Fruit fly (Drosophila melanogaster) whole organism, embryonic: Measurements from ENCODE around the gene Ppt2.

Experiments used
- Asciz ChIP-seq: fragments of 200-800 bp; sonication (Bioruptor generic); optimal IDR thresholded peaks from 2 replicates; lab custom pipeline; 2017; ENCODE audit warnings: missing biosample characterization, mild to moderate bottlenecking, missing genetic modification characterization, missing genetic modification reagents
- BEAF-32 ChIP-seq: fragments of 200-800 bp; sonication (Bioruptor generic); optimal IDR thresholded peaks from 3 replicates; lab custom pipeline; 2017; ENCODE audit warnings: missing biosample characterization, missing genetic modification characterization, mild to moderate bottlenecking, moderate library complexity, missing genetic modification reagents
- CG11695 ChIP-seq: fragments of 200-800 bp; sonication (Bioruptor generic); IDR thresholded peaks from 3 replicates; pipeline ENCODE4 v1.3.6; 2022; ENCODE audit warnings: missing biosample characterization, missing genetic modification characterization
- CG12744 ChIP-seq: fragments of 200-800 bp; sonication (Bioruptor generic); optimal IDR thresholded peaks from 2 replicates; lab custom pipeline; 2016; ENCODE audit warnings: missing biosample characterization, missing genetic modification characterization
- CG13775 ChIP-seq: fragments of 200-800 bp; sonication (Bioruptor generic); optimal IDR thresholded peaks from 3 replicates; lab custom pipeline; 2017; ENCODE audit warnings: missing biosample characterization, mild to moderate bottlenecking, missing genetic modification characterization
- CG2678 ChIP-seq: fragments of 200-800 bp; sonication (Bioruptor generic); optimal IDR thresholded peaks from 3 replicates; lab custom pipeline; 2019; ENCODE audit warnings: missing biosample characterization, mild to moderate bottlenecking, missing genetic modification characterization, moderate library complexity
- CG3163 ChIP-seq: fragments of 200-800 bp; sonication (Bioruptor generic); optimal IDR thresholded peaks from 3 replicates; lab custom pipeline; 2016; ENCODE audit warnings: missing biosample characterization, missing genetic modification characterization
- CG34224 ChIP-seq: fragments of 200-800 bp; sonication (Bioruptor generic); IDR thresholded peaks from 3 replicates; pipeline ENCODE4 v1.3.6; 2022; ENCODE audit warnings: missing biosample characterization, missing genetic modification characterization; ENCODE audit not compliant: partially characterized antibody
- CG3838 ChIP-seq: fragments of 200-800 bp; sonication (Bioruptor generic); optimal IDR thresholded peaks from 3 replicates; lab custom pipeline; 2016; ENCODE audit warnings: missing biosample characterization, missing genetic modification characterization
- CG3847 ChIP-seq: fragments of 200-800 bp; sonication (Bioruptor generic); IDR thresholded peaks from 2 replicates; pipeline ENCODE4 v1.3.6; 2022; ENCODE audit warnings: missing biosample characterization, missing genetic modification characterization
- CG4328 ChIP-seq: fragments of 200-800 bp; sonication (Bioruptor generic); optimal IDR thresholded peaks from 3 replicates; lab custom pipeline; 2017; ENCODE audit warnings: missing biosample characterization, missing genetic modification reagents, missing genetic modification characterization
- CG4360 ChIP-seq: fragments of 200-800 bp; sonication (Bioruptor generic); IDR thresholded peaks from 2 replicates; pipeline ENCODE4 v1.3.6; 2022; ENCODE audit warnings: missing biosample characterization, missing genetic modification characterization
- CG43689 ChIP-seq: fragments of 200-800 bp; sonication (Bioruptor generic); IDR thresholded peaks from 2 replicates; pipeline ENCODE4 v1.3.6; 2022; ENCODE audit warnings: missing biosample characterization, missing genetic modification characterization
- CG7271 ChIP-seq: fragments of 200-800 bp; sonication (Bioruptor generic); optimal IDR thresholded peaks from 2 replicates; lab custom pipeline; 2018; ENCODE audit warnings: missing biosample characterization, mild to moderate bottlenecking, missing genetic modification characterization, moderate library complexity
- CG7357 ChIP-seq: fragments of 200-800 bp; sonication (Bioruptor generic); IDR thresholded peaks from 3 replicates; pipeline ENCODE4 v1.3.6; 2022; ENCODE audit warnings: missing biosample characterization, missing genetic modification characterization
- CG7786 ChIP-seq: fragments of 200-800 bp; sonication (Bioruptor generic); optimal IDR thresholded peaks from 2 replicates; lab custom pipeline; 2016; ENCODE audit warnings: missing biosample characterization, missing genetic modification characterization
- CG8290 ChIP-seq, 3 experiments: fragments of 200-800 bp; sonication (Bioruptor generic); optimal IDR thresholded peaks; 2 replicates each; lab custom pipeline; 2016 to 2019; ENCODE audit warnings: missing biosample characterization in 3 of 3, missing genetic modification characterization in 3 of 3, mild to moderate bottlenecking in 2 of 3, moderate library complexity in 1 of 3
- CG8944 ChIP-seq: fragments of 200-800 bp; sonication (Bioruptor generic); optimal IDR thresholded peaks from 3 replicates; lab custom pipeline; 2016; ENCODE audit warnings: missing biosample characterization, missing genetic modification characterization
- Doc3 ChIP-seq: fragments of 200-800 bp; sonication (Bioruptor generic); IDR thresholded peaks from 3 replicates; pipeline ENCODE4 v1.3.6; 2022; ENCODE audit warnings: missing biosample characterization, missing genetic modification characterization; ENCODE audit not compliant: partially characterized antibody
- ERR ChIP-seq: fragments of 200-800 bp; sonication (Bioruptor generic); optimal IDR thresholded peaks from 2 replicates; lab custom pipeline; 2016; ENCODE audit warnings: missing biosample characterization, missing genetic modification characterization
- HLH4C ChIP-seq: fragments of 200-800 bp; sonication (Bioruptor generic); IDR thresholded peaks from 3 replicates; pipeline ENCODE4 v1.3.6; 2022; ENCODE audit warnings: missing biosample characterization, missing genetic modification characterization; ENCODE audit not compliant: partially characterized antibody
- Hand ChIP-seq: fragments of 200-800 bp; sonication (Bioruptor generic); optimal IDR thresholded peaks from 2 replicates; lab custom pipeline; 2017; ENCODE audit warnings: mild to moderate bottlenecking, missing biosample characterization, missing genetic modification reagents, missing genetic modification characterization
- Hey ChIP-seq: fragments of 200-800 bp; sonication (Bioruptor generic); optimal IDR thresholded peaks from 3 replicates; lab custom pipeline; 2018; ENCODE audit warnings: missing biosample characterization, mild to moderate bottlenecking, missing genetic modification characterization
- Hr39 ChIP-seq: fragments of >200 bp; optimal IDR thresholded peaks from 2 replicates; lab custom pipeline; 2017
- Kr ChIP-seq: fragments of 200-800 bp; sonication (Bioruptor generic); optimal IDR thresholded peaks from 2 replicates; lab custom pipeline; 2017; ENCODE audit warnings: missing biosample characterization, mild to moderate bottlenecking, missing genetic modification characterization
- MTF-1 ChIP-seq: fragments of 200-800 bp; sonication (Bioruptor generic); optimal IDR thresholded peaks from 2 replicates; lab custom pipeline; 2018; ENCODE audit warnings: missing biosample characterization, mild to moderate bottlenecking, missing genetic modification characterization, borderline replicate concordance
- Max ChIP-seq: fragments of 200-800 bp; sonication (Bioruptor generic); optimal IDR thresholded peaks from 2 replicates; lab custom pipeline; 2016; ENCODE audit warnings: missing biosample characterization, mild to moderate bottlenecking, missing genetic modification characterization
- Ptx1 ChIP-seq: fragments of 200-800 bp; sonication (Bioruptor generic); IDR thresholded peaks from 2 replicates; pipeline ENCODE4 v1.3.6; 2022; ENCODE audit warnings: missing biosample characterization, missing genetic modification characterization
- Spps ChIP-seq: fragments of 200-800 bp; sonication (Bioruptor generic); optimal IDR thresholded peaks from 2 replicates; lab custom pipeline; 2018; ENCODE audit warnings: missing biosample characterization, mild to moderate bottlenecking, missing genetic modification characterization
- ase ChIP-seq: fragments of 200-800 bp; sonication (Bioruptor generic); IDR thresholded peaks from 3 replicates; pipeline ENCODE4 v1.3.6; 2022; ENCODE audit warnings: missing biosample characterization, missing genetic modification characterization
- bcd ChIP-seq: fragments of 200-800 bp; sonication (Bioruptor generic); optimal IDR thresholded peaks from 2 replicates; lab custom pipeline; 2017; ENCODE audit warnings: missing biosample characterization, mild to moderate bottlenecking, missing genetic modification characterization
- dm ChIP-seq: fragments of 200-800 bp; sonication (Bioruptor generic); optimal IDR thresholded peaks from 3 replicates; lab custom pipeline; 2016; ENCODE audit warnings: missing biosample characterization, missing genetic modification characterization
- fd102C ChIP-seq: fragments of 200-800 bp; sonication (Bioruptor generic); optimal IDR thresholded peaks from 2 replicates; lab custom pipeline; 2018; ENCODE audit warnings: missing biosample characterization, mild to moderate bottlenecking, missing genetic modification characterization, moderate library complexity
- ftz-f1 ChIP-seq: fragments of 200-800 bp; sonication (Bioruptor generic); optimal IDR thresholded peaks from 2 replicates; lab custom pipeline; 2016; ENCODE audit warnings: missing biosample characterization, missing genetic modification characterization
- grn ChIP-seq: fragments of 200-800 bp; sonication (Bioruptor generic); optimal IDR thresholded peaks from 3 replicates; lab custom pipeline; 2017; ENCODE audit warnings: missing biosample characterization, missing genetic modification characterization
- gsb ChIP-seq: fragments of 200-800 bp; sonication (Bioruptor generic); IDR thresholded peaks from 2 replicates; pipeline ENCODE4 v1.3.6; 2022; ENCODE audit warnings: missing biosample characterization, missing genetic modification characterization
- hb ChIP-seq: fragments of 200-800 bp; sonication (Bioruptor generic); IDR thresholded peaks from 3 replicates; pipeline ENCODE4 v1.3.6; 2022; ENCODE audit warnings: missing biosample characterization, missing genetic modification characterization; ENCODE audit not compliant: partially characterized antibody
- inv ChIP-seq: fragments of 200-800 bp; sonication (Bioruptor generic); IDR thresholded peaks from 2 replicates; pipeline ENCODE4 v1.3.6; 2022; ENCODE audit warnings: missing biosample characterization, missing genetic modification characterization; ENCODE audit not compliant: partially characterized antibody
- luna ChIP-seq: fragments of 200-800 bp; sonication (Bioruptor generic); optimal IDR thresholded peaks from 2 replicates; lab custom pipeline; 2016; ENCODE audit warnings: missing biosample characterization, missing genetic modification characterization
- mirr ChIP-seq: fragments of 200-800 bp; sonication (Bioruptor generic); optimal IDR thresholded peaks from 3 replicates; lab custom pipeline; 2018; ENCODE audit warnings: missing biosample characterization, mild to moderate bottlenecking, missing genetic modification characterization
- nerfin-2 ChIP-seq: fragments of 200-800 bp; sonication (Bioruptor generic); IDR thresholded peaks from 2 replicates; pipeline ENCODE4 v1.3.6; 2022; ENCODE audit warnings: missing biosample characterization, missing genetic modification characterization; ENCODE audit not compliant: partially characterized antibody
- p53 ChIP-seq: fragments of 200-800 bp; sonication (Bioruptor generic); optimal IDR thresholded peaks from 2 replicates; lab custom pipeline; 2016; ENCODE audit warnings: missing biosample characterization, missing genetic modification characterization
- pb ChIP-seq: fragments of 200-800 bp; sonication (Bioruptor generic); optimal IDR thresholded peaks from 3 replicates; lab custom pipeline; 2016; ENCODE audit warnings: missing biosample characterization, missing genetic modification characterization
- pfk ChIP-seq: fragments of 200-800 bp; sonication (Bioruptor generic); optimal IDR thresholded peaks from 2 replicates; lab custom pipeline; 2018; ENCODE audit warnings: missing biosample characterization, mild to moderate bottlenecking, missing genetic modification characterization, moderate library complexity
- run ChIP-seq: fragments of 200-800 bp; sonication (Bioruptor generic); optimal IDR thresholded peaks from 3 replicates; lab custom pipeline; 2018; ENCODE audit warnings: missing biosample characterization, mild to moderate bottlenecking, missing genetic modification characterization
- trem ChIP-seq: fragments of 200-800 bp; optimal IDR thresholded peaks from 3 replicates; lab custom pipeline; 2019; ENCODE audit warnings: missing biosample characterization, mild to moderate bottlenecking, missing genetic modification characterization, moderate library complexity
- trh ChIP-seq: fragments of 200-800 bp; sonication (Bioruptor generic); optimal IDR thresholded peaks from 2 replicates; lab custom pipeline; 2016; ENCODE audit warnings: missing biosample characterization, missing genetic modification characterization
- tx ChIP-seq: fragments of 200-800 bp; sonication (Bioruptor generic); optimal IDR thresholded peaks from 2 replicates; lab custom pipeline; 2016; ENCODE audit warnings: missing biosample characterization, missing genetic modification characterization
- vnd ChIP-seq: fragments of 200-800 bp; sonication (Bioruptor generic); IDR thresholded peaks from 3 replicates; pipeline ENCODE4 v1.3.6; 2022; ENCODE audit warnings: missing biosample characterization, missing genetic modification characterization; ENCODE audit not compliant: partially characterized antibody
- wor ChIP-seq: fragments of 200-800 bp; sonication (Bioruptor generic); IDR thresholded peaks from 2 replicates; pipeline ENCODE4 v1.3.6; 2022; ENCODE audit warnings: missing biosample characterization, missing genetic modification characterization

The Ppt2 gene

dm6 chr2L:11277927-11278351 lies 2.2 kb upstream of the Ppt2 start, which contains the start of gene CG33695 (continued):
- peak; percentile 34 for TF ChIP-seq CG3838 (GFP tag; lab: Kevin White, UChicago)
- TF ChIP-seq Max (GFP tag; lab: Kevin White, UChicago): peak; percentile 77
- peak; percentile 57 for TF ChIP-seq tx (GFP tag; lab: Kevin White, UChicago)
- TF ChIP-seq CG7357 (GFP tag; lab: Robert Waterston, UW): no peak
- no peak for TF ChIP-seq Spps (tag; lab: Kevin White, UChicago)
- TF ChIP-seq Hr39 (lab: Kevin White, UChicago): peak; percentile 70
- TF ChIP-seq grn (GFP tag; lab: Kevin White, UChicago): no peak
- TF ChIP-seq CG13775 (GFP tag; lab: Kevin White, UChicago): peak; percentile 15
- peak; percentile 78 for TF ChIP-seq CG7786 (GFP tag; lab: Kevin White, UChicago)
- TF ChIP-seq trem (tag; lab: Kevin White, UChicago): peak; percentile 55
- TF ChIP-seq bcd (GFP tag; lab: Kevin White, UChicago): peak; percentile 58
- TF ChIP-seq ase: peak; percentile 32; the same call in 1 of the 3 replicates
- TF ChIP-seq gsb (GFP tag; lab: Robert Waterston, UW): no peak
- peak; percentile 6 for TF ChIP-seq Hand (GFP tag; lab: Kevin White, UChicago)
- TF ChIP-seq Doc3 (GFP tag; lab: Robert Waterston, UW): peak; percentile 52; the same call in 2 of the 3 replicates
- peak; percentile 26 for TF ChIP-seq pb (GFP tag; lab: Kevin White, UChicago)
- TF ChIP-seq ftz-f1 (GFP tag; lab: Kevin White, UChicago): peak; percentile 88
- TF ChIP-seq HLH4C (GFP tag; lab: Robert Waterston, UW): peak; percentile 78
- no peak for TF ChIP-seq Kr (GFP tag; lab: Kevin White, UChicago)
- no peak for TF ChIP-seq CG43689 (GFP tag; lab: Robert Waterston, UW)
- TF ChIP-seq Asciz (GFP tag; lab: Kevin White, UChicago): no peak
- no peak for TF ChIP-seq fd102C
- TF ChIP-seq p53 (GFP tag; lab: Kevin White, UChicago): peak; percentile 43
- TF ChIP-seq CG8290 (GFP tag; optimal IDR thresholded peaks at IDR 0.05; lab: Kevin White, UChicago): peak; percentile 55
- TF ChIP-seq CG8290 (tag; optimal IDR thresholded peaks at IDR 0.05; lab: Kevin White, UChicago): no peak
- peak; percentile 57 for TF ChIP-seq Ptx1 (GFP tag; lab: Robert Waterston, UW)
- no peak for TF ChIP-seq Hey
- peak; percentile 65 for TF ChIP-seq CG3163
- peak; percentile 62 for TF ChIP-seq nerfin-2 (GFP tag; lab: Robert Waterston, UW)
- no peak for TF ChIP-seq MTF-1
- TF ChIP-seq CG8944 (GFP tag; lab: Kevin White, UChicago): peak; percentile 62
- no peak; the same call in 2 of the 3 replicates for TF ChIP-seq vnd (GFP tag; lab: Robert Waterston, UW)
- TF ChIP-seq CG4328 (GFP tag; lab: Kevin White, UChicago): no peak
- TF ChIP-seq hb (GFP tag; lab: Robert Waterston, UW): peak; percentile 65; the same call in 1 of the 3 replicates
- TF ChIP-seq CG3847: peak; percentile 84
- no peak for TF ChIP-seq CG7271 (tag; lab: Kevin White, UChicago)
- TF ChIP-seq CG34224 (GFP tag; lab: Robert Waterston, UW): peak; percentile 86
- no peak for TF ChIP-seq pfk
- TF ChIP-seq CG2678 (tag; lab: Kevin White, UChicago): no peak
- no peak for TF ChIP-seq wor
- no peak for TF ChIP-seq run
- TF ChIP-seq CG11695 (GFP tag; lab: Robert Waterston, UW): no peak
- 0 out of 2 replicates have a peak, but pooled peaks have one; percentile 48 for TF ChIP-seq inv
- TF ChIP-seq CG4360 (GFP tag; lab: Robert Waterston, UW): no peak
- peak; percentile 75 for TF ChIP-seq ERR (GFP tag; lab: Kevin White, UChicago)
- TF ChIP-seq BEAF-32 (GFP tag; lab: Kevin White, UChicago): peak; percentile 58
- TF ChIP-seq trh (GFP tag; lab: Kevin White, UChicago): peak; percentile 47
- no peak for TF ChIP-seq mirr (GFP tag; lab: Kevin White, UChicago)
- peak; percentile 73 for TF ChIP-seq CG12744
- peak; percentile 44 for TF ChIP-seq luna
- peak; percentile 59 for TF ChIP-seq dm (GFP tag; lab: Kevin White, UChicago)
